Fruit fly (Drosophila melanogaster): ENCODE results near the gene CG12496.

Gene CG12496

dm6 chrX:2383121-2383848, 27.4 kb downstream of the CG12496 start:
- TF ChIP-seq EcR (GFP tag; optimal IDR thresholded peaks at IDR 0.05) = no peak
- TF ChIP-seq rn (GFP tag; IDR thresholded peaks at IDR 0.05) = no peak
- no peak for TF ChIP-seq Pif1A (GFP tag; optimal IDR thresholded peaks at IDR 0.05)
- no peak for TF ChIP-seq CG9948 (tag; optimal IDR thresholded peaks at IDR 0.05)
- 0 out of 3 replicates have a peak, but pooled peaks have one; percentile 10 for TF ChIP-seq fd96Ca (GFP tag; IDR thresholded peaks at IDR 0.05)
- peak; percentile 42 for TF ChIP-seq CG34367 (tag; optimal IDR thresholded peaks at IDR 0.05)
- TF ChIP-seq CG10348 (GFP tag; IDR thresholded peaks at IDR 0.05) = no peak
- TF ChIP-seq Pif1B (GFP tag; optimal IDR thresholded peaks at IDR 0.05) = no peak
- peak; percentile 5 for TF ChIP-seq gl (tag; optimal IDR thresholded peaks at IDR 0.05)
- TF ChIP-seq D1 (tag; optimal IDR thresholded peaks at IDR 0.05) = no peak
- no peak for TF ChIP-seq CG15710 (tag; optimal IDR thresholded peaks at IDR 0.05)
- no peak for TF ChIP-seq Ets98B (GFP tag; IDR thresholded peaks at IDR 0.05)
- peak; percentile 71; the same call in 1 of the 3 replicates for TF ChIP-seq CG4496 (GFP tag; IDR thresholded peaks at IDR 0.05)
- TF ChIP-seq CG8159 (tag; optimal IDR thresholded peaks at IDR 0.05) = no peak
- no peak for TF ChIP-seq CG32121 (GFP tag; IDR thresholded peaks at IDR 0.05)
- TF ChIP-seq Snoo (tag; optimal IDR thresholded peaks at IDR 0.05) = no peak
- TF ChIP-seq CG14655 (GFP tag; optimal IDR thresholded peaks at IDR 0.05) = no peak
- peak; percentile 35; the same call in 1 of the 2 replicates for TF ChIP-seq CG12605 (GFP tag; IDR thresholded peaks at IDR 0.05)
- TF ChIP-seq CG13204 (GFP tag; optimal IDR thresholded peaks at IDR 0.05) = no peak
- TF ChIP-seq CG17806 (tag; optimal IDR thresholded peaks at IDR 0.05) = no peak
- no peak for TF ChIP-seq CG8301 (tag; optimal IDR thresholded peaks at IDR 0.05)

- TF ChIP-seq CG13204 (GFP tag; optimal IDR thresholded peaks at IDR 0.05) = peak; percentile 50
- TF ChIP-seq CG32121 (GFP tag; IDR thresholded peaks at IDR 0.05) = 0 out of 2 replicates have a peak, but pooled peaks have one; percentile 6
- no peak for TF ChIP-seq gl (tag; optimal IDR thresholded peaks at IDR 0.05)
- no peak for TF ChIP-seq CG8301 (tag; optimal IDR thresholded peaks at IDR 0.05)
- no peak for TF ChIP-seq CG14655 (GFP tag; optimal IDR thresholded peaks at IDR 0.05)
- TF ChIP-seq CG17806 (tag; optimal IDR thresholded peaks at IDR 0.05) = no peak
- no peak for TF ChIP-seq fd96Ca (GFP tag; IDR thresholded peaks at IDR 0.05)
- TF ChIP-seq CG4496 (GFP tag; IDR thresholded peaks at IDR 0.05) = peak; percentile 68
- no peak for TF ChIP-seq Pif1B (GFP tag; optimal IDR thresholded peaks at IDR 0.05)
- TF ChIP-seq CG8159 (tag; optimal IDR thresholded peaks at IDR 0.05) = no peak
- TF ChIP-seq CG10348 (GFP tag; IDR thresholded peaks at IDR 0.05) = no peak
- no peak for TF ChIP-seq CG9948 (tag; optimal IDR thresholded peaks at IDR 0.05)
Measured at dm6 chrX:2366171-2366570, 44.5 kb downstream of the CG12496 start, which contains the start of gene CG2841. TSS of gene CG2841 (minus strand) at chrX:2366356.

- TF ChIP-seq Ets98B (GFP tag; IDR thresholded peaks at IDR 0.05) = peak; percentile 64
- TF ChIP-seq CG10348 (GFP tag; IDR thresholded peaks at IDR 0.05) = no peak
- TF ChIP-seq Snoo (tag; optimal IDR thresholded peaks at IDR 0.05) = peak; percentile 58
- TF ChIP-seq CG8159 (tag; optimal IDR thresholded peaks at IDR 0.05) = peak; percentile 44
- TF ChIP-seq CG8301 (tag; optimal IDR thresholded peaks at IDR 0.05) = peak; percentile 65
- peak; percentile 46; the same call in 2 of the 3 replicates for TF ChIP-seq fd96Ca (GFP tag; IDR thresholded peaks at IDR 0.05)
- no peak for TF ChIP-seq rn (GFP tag; IDR thresholded peaks at IDR 0.05)
- peak; percentile 81 for TF ChIP-seq CG14655 (GFP tag; optimal IDR thresholded peaks at IDR 0.05)
- TF ChIP-seq D1 (tag; optimal IDR thresholded peaks at IDR 0.05) = no peak
- TF ChIP-seq CG17806 (tag; optimal IDR thresholded peaks at IDR 0.05) = peak; percentile 24
- TF ChIP-seq EcR (GFP tag; optimal IDR thresholded peaks at IDR 0.05) = no peak
- no peak for TF ChIP-seq gl (tag; optimal IDR thresholded peaks at IDR 0.05)
- TF ChIP-seq CG15710 (tag; optimal IDR thresholded peaks at IDR 0.05) = peak; percentile 48
- peak; percentile 45 for TF ChIP-seq CG9948 (tag; optimal IDR thresholded peaks at IDR 0.05)
- peak; percentile 50 for TF ChIP-seq CG32121 (GFP tag; IDR thresholded peaks at IDR 0.05)
- peak; percentile 60 for TF ChIP-seq Pif1B (GFP tag; optimal IDR thresholded peaks at IDR 0.05)
- TF ChIP-seq CG12605 (GFP tag; IDR thresholded peaks at IDR 0.05) = 0 out of 2 replicates have a peak, but pooled peaks have one; percentile 10
- TF ChIP-seq Pif1A (GFP tag; optimal IDR thresholded peaks at IDR 0.05) = peak; percentile 71
- TF ChIP-seq CG34367 (tag; optimal IDR thresholded peaks at IDR 0.05) = no peak
- TF ChIP-seq CG13204 (GFP tag; optimal IDR thresholded peaks at IDR 0.05) = no peak
- TF ChIP-seq CG4496 (GFP tag; IDR thresholded peaks at IDR 0.05) = peak; percentile 82
Measured at dm6 chrX:2365405-2365804, 45.3 kb downstream of the CG12496 start.

dm6 chrX:2363733-2364132, 47.0 kb downstream of the CG12496 start:
- TF ChIP-seq CG14655 (GFP tag; optimal IDR thresholded peaks at IDR 0.05) (no peak), CG12605 (GFP tag; IDR thresholded peaks at IDR 0.05) (no peak), CG8159 (tag; optimal IDR thresholded peaks at IDR 0.05) (no peak), CG32121 (GFP tag; IDR thresholded peaks at IDR 0.05) (no peak), fd96Ca (GFP tag; IDR thresholded peaks at IDR 0.05) (no peak), Pif1B (GFP tag; optimal IDR thresholded peaks at IDR 0.05) (no peak), gl (tag; optimal IDR thresholded peaks at IDR 0.05) (no peak)

- TF ChIP-seq Snoo (tag; optimal IDR thresholded peaks at IDR 0.05) (no peak), CG14655 (GFP tag; optimal IDR thresholded peaks at IDR 0.05) (no peak), CG32121 (GFP tag; IDR thresholded peaks at IDR 0.05) (no peak), Pif1A (GFP tag; optimal IDR thresholded peaks at IDR 0.05) (no peak), EcR (GFP tag; optimal IDR thresholded peaks at IDR 0.05) (no peak), CG12605 (GFP tag; IDR thresholded peaks at IDR 0.05) (no peak), rn (GFP tag; IDR thresholded peaks at IDR 0.05) (no peak), CG10348 (GFP tag; IDR thresholded peaks at IDR 0.05) (no peak)
Measured at dm6 chrX:2362414-2362813, 48.3 kb downstream of the CG12496 start.

dm6 chrX:2360992-2361391, 49.7 kb downstream of the CG12496 start:
- TF ChIP-seq rn (GFP tag; IDR thresholded peaks at IDR 0.05) (no peak), Snoo (tag; optimal IDR thresholded peaks at IDR 0.05) (peak; percentile 27)
